Fruit fly (Drosophila melanogaster) whole organism, embryonic: ENCODE data around the gene CG43245.

Experiments
- ATbp ChIP-seq: fragments of 200-800 bp; sonication (Bioruptor generic); optimal IDR thresholded peaks from 2 replicates; lab custom pipeline; 2017; ENCODE audit warnings: missing biosample characterization, mild to moderate bottlenecking, missing genetic modification characterization, missing genetic modification reagents
- C15 ChIP-seq: fragments of 200-800 bp; sonication (Bioruptor generic); IDR thresholded peaks from 3 replicates; pipeline ENCODE4 v1.3.6; 2022; ENCODE audit warnings: missing biosample characterization, missing genetic modification characterization
- CG10979 ChIP-seq: fragments of 200-800 bp; sonication (Bioruptor generic); optimal IDR thresholded peaks from 2 replicates; lab custom pipeline; 2018; ENCODE audit warnings: missing biosample characterization, mild to moderate bottlenecking, missing genetic modification characterization, moderate library complexity
- CG11398 ChIP-seq: fragments of 200-800 bp; sonication (Bioruptor generic); optimal IDR thresholded peaks from 2 replicates; lab custom pipeline; 2016; ENCODE audit warnings: missing biosample characterization, missing genetic modification characterization
- CG12071 ChIP-seq: fragments of 200-800 bp; sonication (Bioruptor generic); optimal IDR thresholded peaks from 3 replicates; lab custom pipeline; 2018; ENCODE audit warnings: missing biosample characterization, mild to moderate bottlenecking, missing genetic modification characterization
- CG12104 ChIP-seq: fragments of 200-800 bp; sonication (Bioruptor generic); optimal IDR thresholded peaks from 3 replicates; lab custom pipeline; 2016; ENCODE audit warnings: missing biosample characterization, missing genetic modification characterization
- CG12299 ChIP-seq: fragments of 200-800 bp; sonication (Bioruptor generic); optimal IDR thresholded peaks from 2 replicates; lab custom pipeline; 2018; ENCODE audit warnings: missing biosample characterization, mild to moderate bottlenecking, missing genetic modification characterization
- CG13123 ChIP-seq: fragments of 200-800 bp; sonication (Bioruptor generic); optimal IDR thresholded peaks from 2 replicates; lab custom pipeline; 2016; ENCODE audit warnings: missing biosample characterization, missing genetic modification characterization
- CG15514 ChIP-seq: fragments of 200-800 bp; sonication (Bioruptor generic); optimal IDR thresholded peaks from 3 replicates; lab custom pipeline; 2017; ENCODE audit warnings: missing biosample characterization, missing genetic modification characterization, mild to moderate bottlenecking, moderate library complexity, missing genetic modification reagents
- CG15601 ChIP-seq: fragments of 200-800 bp; sonication (Bioruptor generic); optimal IDR thresholded peaks from 3 replicates; lab custom pipeline; 2019; ENCODE audit warnings: missing biosample characterization, mild to moderate bottlenecking, missing genetic modification characterization, moderate library complexity
- CG16779 ChIP-seq: fragments of 200-800 bp; sonication (Bioruptor generic); IDR thresholded peaks from 2 replicates; pipeline ENCODE4 v1.3.6; 2022; ENCODE audit warnings: missing biosample characterization, missing genetic modification characterization
- CG17568 ChIP-seq: fragments of 200-800 bp; sonication (Bioruptor generic); optimal IDR thresholded peaks from 2 replicates; lab custom pipeline; 2018; ENCODE audit warnings: missing biosample characterization, mild to moderate bottlenecking, missing genetic modification characterization, moderate library complexity
- CG18011 ChIP-seq: fragments of 200-800 bp; sonication (Bioruptor generic); optimal IDR thresholded peaks from 2 replicates; lab custom pipeline; 2017; ENCODE audit warnings: missing biosample characterization, missing genetic modification characterization, mild to moderate bottlenecking, moderate library complexity, missing genotype
- CG18262 ChIP-seq: fragments of 200-800 bp; optimal IDR thresholded peaks from 3 replicates; lab custom pipeline; 2019; ENCODE audit warnings: missing biosample characterization, mild to moderate bottlenecking, missing genetic modification characterization, moderate library complexity
- CG18764 ChIP-seq: fragments of 200-800 bp; sonication (Bioruptor generic); optimal IDR thresholded peaks from 3 replicates; lab custom pipeline; 2016; ENCODE audit warnings: missing biosample characterization, missing genetic modification characterization
- CG2202 ChIP-seq: fragments of 200-800 bp; sonication (Bioruptor generic); optimal IDR thresholded peaks from 2 replicates; lab custom pipeline; 2018; ENCODE audit warnings: missing biosample characterization, mild to moderate bottlenecking, missing genetic modification characterization
- CG32532 ChIP-seq: fragments of 200-800 bp; sonication (Bioruptor generic); IDR thresholded peaks from 2 replicates; pipeline ENCODE4 v1.3.6; 2022; ENCODE audit warnings: missing biosample characterization, missing genetic modification characterization
- CG6175 ChIP-seq: fragments of 200-800 bp; sonication (Bioruptor generic); IDR thresholded peaks from 3 replicates; pipeline ENCODE4 v1.3.6; 2022; ENCODE audit warnings: missing biosample characterization, missing genetic modification characterization
- CG8478 ChIP-seq: fragments of >200 bp; optimal IDR thresholded peaks from 2 replicates; lab custom pipeline; 2018
- CG8944 ChIP-seq: fragments of 200-800 bp; sonication (Bioruptor generic); optimal IDR thresholded peaks from 3 replicates; lab custom pipeline; 2016; ENCODE audit warnings: missing biosample characterization, missing genetic modification characterization
- CG9797 ChIP-seq: fragments of 200-800 bp; sonication (Bioruptor generic); optimal IDR thresholded peaks from 3 replicates; lab custom pipeline; 2018; ENCODE audit warnings: missing biosample characterization, mild to moderate bottlenecking, missing genetic modification characterization
- CG9876 ChIP-seq: fragments of 200-800 bp; sonication (Bioruptor generic); optimal IDR thresholded peaks from 2 replicates; lab custom pipeline; 2016; ENCODE audit warnings: missing biosample characterization, missing genetic modification characterization
- Hr3 ChIP-seq: fragments of 200-800 bp; sonication (Bioruptor generic); optimal IDR thresholded peaks from 3 replicates; lab custom pipeline; 2016; ENCODE audit warnings: missing biosample characterization, missing genetic modification characterization
- Lpt ChIP-seq: fragments of >200 bp; optimal IDR thresholded peaks from 2 replicates; lab custom pipeline; 2018; ENCODE audit warnings: missing biosample characterization, missing genetic modification characterization
- Meics ChIP-seq: fragments of 200-800 bp; sonication (Bioruptor generic); optimal IDR thresholded peaks from 2 replicates; lab custom pipeline; 2017; ENCODE audit warnings: missing biosample characterization, mild to moderate bottlenecking, missing genetic modification characterization
- NC2β ChIP-seq: fragments of 200-800 bp; sonication (Bioruptor generic); optimal IDR thresholded peaks from 2 replicates; lab custom pipeline; 2016; ENCODE audit warnings: missing biosample characterization, missing genetic modification characterization
- Sox100B ChIP-seq: fragments of 200-800 bp; sonication (Bioruptor generic); optimal IDR thresholded peaks from 3 replicates; lab custom pipeline; 2018; ENCODE audit warnings: missing biosample characterization, mild to moderate bottlenecking, missing genetic modification characterization
- TFAM ChIP-seq: fragments of 200-800 bp; sonication (Bioruptor generic); optimal IDR thresholded peaks from 2 replicates; lab custom pipeline; 2017; ENCODE audit warnings: missing biosample characterization, missing genetic modification characterization, inconsistent platforms
- ac ChIP-seq: fragments of 200-800 bp; sonication (Bioruptor generic); optimal IDR thresholded peaks from 3 replicates; lab custom pipeline; 2017; ENCODE audit warnings: missing biosample characterization, mild to moderate bottlenecking, missing genetic modification characterization
- al ChIP-seq: fragments of 200-800 bp; sonication (Bioruptor generic); IDR thresholded peaks from 2 replicates; pipeline ENCODE4 v1.3.6; 2022; ENCODE audit warnings: missing biosample characterization, missing genetic modification characterization
- ara ChIP-seq: fragments of 200-800 bp; sonication (Bioruptor generic); IDR thresholded peaks from 2 replicates; pipeline ENCODE4 v1.3.6; 2022; ENCODE audit warnings: missing biosample characterization, missing genetic modification characterization
- chif ChIP-seq, 2 experiments: fragments of 200-800 bp; sonication (Bioruptor generic); optimal IDR thresholded peaks; 3 replicates each; lab custom pipeline; 2016; ENCODE audit warnings: missing biosample characterization in 2 of 2, missing genetic modification characterization in 2 of 2
- ci ChIP-seq: fragments of 200-800 bp; sonication (Bioruptor generic); IDR thresholded peaks from 3 replicates; pipeline ENCODE4 v1.3.6; 2022; ENCODE audit warnings: missing biosample characterization, missing genetic modification characterization
- dysf ChIP-seq: fragments of 200-800 bp; sonication (Bioruptor generic); IDR thresholded peaks from 3 replicates; pipeline ENCODE4 v1.3.6; 2022; ENCODE audit warnings: missing biosample characterization, missing genetic modification characterization
- eve ChIP-seq, 2 experiments: fragments of >200 bp; optimal IDR thresholded peaks; 2 replicates each; lab custom pipeline; 2017; ENCODE audit warnings: missing biosample characterization in 2 of 2, missing genetic modification characterization in 2 of 2
- ewg ChIP-seq: fragments of 200-800 bp; sonication (Bioruptor generic); optimal IDR thresholded peaks from 3 replicates; lab custom pipeline; 2017; ENCODE audit warnings: mild to moderate bottlenecking, missing biosample characterization, missing genetic modification reagents, missing genetic modification characterization
- fd3F ChIP-seq: fragments of 200-800 bp; sonication (Bioruptor generic); optimal IDR thresholded peaks from 2 replicates; lab custom pipeline; 2018; ENCODE audit warnings: missing biosample characterization, mild to moderate bottlenecking, missing genetic modification characterization, moderate library complexity
- fd64A ChIP-seq: fragments of 200-800 bp; sonication (Bioruptor generic); optimal IDR thresholded peaks from 3 replicates; lab custom pipeline; 2018; ENCODE audit warnings: missing biosample characterization, mild to moderate bottlenecking, missing genetic modification characterization
- gem ChIP-seq: fragments of 200-800 bp; sonication (Bioruptor generic); optimal IDR thresholded peaks from 2 replicates; lab custom pipeline; 2019; ENCODE audit warnings: missing biosample characterization, mild to moderate bottlenecking, missing genetic modification characterization, moderate library complexity
- jumu ChIP-seq: fragments of 200-800 bp; sonication (Bioruptor generic); optimal IDR thresholded peaks from 3 replicates; lab custom pipeline; 2016; ENCODE audit warnings: missing biosample characterization, missing genetic modification characterization
- knrl ChIP-seq: fragments of 200-800 bp; sonication (Bioruptor generic); IDR thresholded peaks from 3 replicates; pipeline ENCODE4 v1.3.6; 2022; ENCODE audit warnings: missing biosample characterization, missing genetic modification characterization; ENCODE audit not compliant: partially characterized antibody
- lbe ChIP-seq: fragments of 200-800 bp; sonication (Bioruptor generic); optimal IDR thresholded peaks from 2 replicates; lab custom pipeline; 2016; ENCODE audit warnings: missing biosample characterization, mild to moderate bottlenecking, missing genetic modification characterization
- onecut ChIP-seq: fragments of 200-800 bp; sonication (Bioruptor generic); IDR thresholded peaks from 2 replicates; pipeline ENCODE4 v1.3.6; 2022; ENCODE audit warnings: missing biosample characterization, missing genetic modification characterization
- pho ChIP-seq: fragments of 200-800 bp; sonication (Bioruptor generic); optimal IDR thresholded peaks from 2 replicates; lab custom pipeline; 2016; ENCODE audit warnings: missing biosample characterization, missing genetic modification characterization
- psq ChIP-seq: fragments of 200-800 bp; sonication (Bioruptor generic); optimal IDR thresholded peaks from 2 replicates; lab custom pipeline; 2017; ENCODE audit warnings: missing biosample characterization, missing genetic modification characterization
- pum ChIP-seq: fragments of 200-800 bp; sonication (Bioruptor generic); optimal IDR thresholded peaks from 2 replicates; lab custom pipeline; 2016; ENCODE audit warnings: missing biosample characterization, missing genetic modification characterization
- ranshi ChIP-seq: fragments of 200-800 bp; sonication (Bioruptor generic); IDR thresholded peaks from 2 replicates; pipeline ENCODE4 v1.3.6; 2022; ENCODE audit warnings: missing biosample characterization, missing genetic modification characterization
- row ChIP-seq: fragments of 200-800 bp; sonication (Bioruptor generic); IDR thresholded peaks from 3 replicates; pipeline ENCODE4 v1.3.6; 2022; ENCODE audit warnings: missing biosample characterization, missing genetic modification characterization
- sens ChIP-seq: fragments of 200-800 bp; sonication (Bioruptor generic); peaks from one replicate; lab custom pipeline; 2016; ENCODE audit warnings: missing biosample characterization, missing genetic modification characterization
- tll ChIP-seq, 2 experiments: fragments of 200-800 bp in 1 of 2; fragments of >200 bp in 1 of 2; sonication (Bioruptor generic) in 1 of 2; optimal IDR thresholded peaks; 2 replicates each; lab custom pipeline; 2017 to 2019; ENCODE audit warnings: missing biosample characterization in 2 of 2, missing genetic modification characterization in 2 of 2, mild to moderate bottlenecking in 1 of 2, moderate library complexity in 1 of 2
- zen ChIP-seq: fragments of 200-800 bp; sonication (Bioruptor generic); optimal IDR thresholded peaks from 3 replicates; lab custom pipeline; 2018; ENCODE audit warnings: missing biosample characterization, mild to moderate bottlenecking, missing genetic modification characterization, moderate library complexity

The CG43245 gene

DNA sequence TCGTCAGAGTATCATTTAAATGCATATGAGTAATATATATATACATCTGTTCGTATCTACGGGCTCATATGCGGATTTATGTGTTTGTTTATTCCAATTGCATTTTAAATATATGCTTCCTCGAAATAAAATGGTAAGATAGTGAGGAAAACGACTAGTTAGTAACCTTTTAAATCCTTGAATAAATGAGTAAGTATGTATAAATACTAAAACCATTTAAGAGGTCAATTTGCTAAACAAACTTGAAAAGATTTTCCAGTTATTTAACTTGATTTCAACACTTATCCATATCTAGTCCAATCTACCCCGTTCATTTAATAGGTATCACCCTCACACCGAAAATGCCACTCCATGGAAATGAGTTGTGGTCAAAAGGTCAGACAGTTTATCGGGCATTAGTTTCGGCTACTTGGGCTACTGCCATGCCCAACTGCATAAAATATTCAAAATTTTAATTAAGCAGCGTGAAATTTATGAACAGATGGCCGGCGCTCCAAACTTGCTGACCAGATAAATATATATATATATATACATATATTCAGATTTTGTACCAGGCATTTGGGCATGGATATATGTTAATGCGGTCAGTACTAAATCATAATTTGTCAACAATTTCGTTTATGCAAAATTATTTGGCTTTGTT lies 26.1 kb upstream of the CG43245 start (continued):
- TF ChIP-seq tll (GFP tag; optimal IDR thresholded peaks at IDR 0.05; lab: Kevin White, UChicago), result no peak
- TF ChIP-seq NC2β (GFP tag; lab: Kevin White, UChicago), result no peak
- TF ChIP-seq CG6175 (GFP tag; lab: Robert Waterston, UW), result no peak
- peak; percentile 47; the same call in 2 of the 3 replicates for TF ChIP-seq ci (GFP tag; lab: Robert Waterston, UW)
- TF ChIP-seq jumu (GFP tag; lab: Kevin White, UChicago), result peak; percentile 48
- TF ChIP-seq ewg (GFP tag; lab: Kevin White, UChicago), result peak; percentile 15
- no peak for TF ChIP-seq CG15514 (GFP tag; lab: Kevin White, UChicago)
- TF ChIP-seq Sox100B (GFP tag; lab: Kevin White, UChicago), result peak; percentile 25
- no peak for TF ChIP-seq CG12299
- TF ChIP-seq C15, result no peak
- peak; percentile 57; the same call in 1 of the 2 replicates for TF ChIP-seq ara
- peak; percentile 73 for TF ChIP-seq CG10979 (tag; lab: Kevin White, UChicago)
- TF ChIP-seq TFAM (GFP tag; lab: Kevin White, UChicago), result no peak
- no peak for TF ChIP-seq al (GFP tag; lab: Robert Waterston, UW)
- TF ChIP-seq gem, result peak; percentile 86
- TF ChIP-seq fd64A (GFP tag; lab: Kevin White, UChicago), result no peak
- no peak for TF ChIP-seq CG9797
- TF ChIP-seq zen (tag; lab: Kevin White, UChicago), result no peak
- TF ChIP-seq row (GFP tag; lab: Robert Waterston, UW), result peak; percentile 63
- no peak for TF ChIP-seq CG13123 (GFP tag; lab: Kevin White, UChicago)
- no peak for TF ChIP-seq eve (GFP tag; optimal IDR thresholded peaks at IDR 0.05; lab: Kevin White, UChicago)
- no peak for TF ChIP-seq CG16779 (GFP tag; lab: Robert Waterston, UW)
- TF ChIP-seq knrl (GFP tag; lab: Robert Waterston, UW), result no peak
- peak; percentile 25 for TF ChIP-seq CG18764 (GFP tag; lab: Kevin White, UChicago)
- TF ChIP-seq sens (GFP tag; lab: Kevin White, UChicago), result peak; percentile 93
- TF ChIP-seq Hr3 (GFP tag; lab: Kevin White, UChicago), result peak; percentile 44
- TF ChIP-seq CG18262 (tag; lab: Kevin White, UChicago), result peak; percentile 66
- peak; percentile 79 for TF ChIP-seq dysf (GFP tag; lab: Robert Waterston, UW)
- no peak for TF ChIP-seq CG8478 (lab: Kevin White, UChicago)
- no peak for TF ChIP-seq ac (GFP tag; lab: Kevin White, UChicago)
- peak; percentile 1 for TF ChIP-seq Meics (GFP tag; lab: Kevin White, UChicago)
- TF ChIP-seq pho (GFP tag; lab: Kevin White, UChicago), result no peak
- TF ChIP-seq CG11398 (GFP tag; lab: Kevin White, UChicago), result no peak
- TF ChIP-seq CG18011 (GFP tag; lab: Kevin White, UChicago), result no peak
- peak; percentile 20 for TF ChIP-seq CG12071 (GFP tag; lab: Kevin White, UChicago)
- TF ChIP-seq Lpt (GFP tag; lab: Kevin White, UChicago), result no peak
- TF ChIP-seq CG8944 (GFP tag; lab: Kevin White, UChicago), result no peak
- 0 out of 2 replicates have a peak, but pooled peaks have one; percentile 50 for TF ChIP-seq ranshi (GFP tag; lab: Robert Waterston, UW)
- no peak for TF ChIP-seq psq (GFP tag; lab: Kevin White, UChicago)
- TF ChIP-seq CG15601 (tag; lab: Kevin White, UChicago), result no peak
- no peak for TF ChIP-seq CG9876 (GFP tag; lab: Kevin White, UChicago)
- no peak for TF ChIP-seq CG12104 (GFP tag; lab: Kevin White, UChicago)
- no peak for TF ChIP-seq CG17568
- TF ChIP-seq pum (GFP tag; lab: Kevin White, UChicago), result peak; percentile 47
- TF ChIP-seq chif (GFP tag; optimal IDR thresholded peaks at IDR 0.05; lab: Kevin White, UChicago), result peak in 1 of 2 experiments; percentile 1
- TF ChIP-seq lbe, result no peak
- TF ChIP-seq onecut (GFP tag; lab: Robert Waterston, UW), result no peak
- no peak for TF ChIP-seq fd3F
- TF ChIP-seq ATbp (GFP tag; lab: Kevin White, UChicago), result peak; percentile 69
- no peak for TF ChIP-seq CG2202 (tag; lab: Kevin White, UChicago)
- TF ChIP-seq CG32532 (GFP tag; lab: Robert Waterston, UW), result peak; percentile 46; the same call in 1 of the 2 replicates
